Worm (Caenorhabditis elegans) whole organism, L4/young adult: ENCODE results near the gene C16C8.22.

ENCODE experiments used
- W03F9.2 ChIP-seq: fragments of 150-350 bp; optimal IDR thresholded peaks from 2 replicates; lab custom pipeline; 2014; ENCODE audit warnings: missing biosample characterization, missing genetic modification characterization
- dao-5 ChIP-seq: sonication (generic microtip); optimal IDR thresholded peaks from 2 replicates; lab custom pipeline; 2016; ENCODE audit warnings: missing genotype, missing genetic modification characterization, moderate library complexity, missing compliant biosample characterization
- him-1 ChIP-seq: sonication (generic microtip); optimal IDR thresholded peaks from 2 replicates; lab custom pipeline; 2016; ENCODE audit warnings: missing genotype, missing genetic modification reagents, missing genetic modification characterization, missing compliant biosample characterization

C16C8.22 gene

ce11 chrII:3399212-3399611 is 43.8 kb downstream of the C16C8.22 start, which contains the start of gene nep-9:
Gene nep-9 (minus strand): TSS chrII:3399312.
- no peak for TF ChIP-seq him-1 (tag; lab: Kevin White, UChicago)
- TF ChIP-seq dao-5 (tag; lab: Kevin White, UChicago) = no peak
- TF ChIP-seq W03F9.2 (tag; lab: Kevin White, UChicago) = no peak

- TF ChIP-seq him-1 (tag; lab: Kevin White, UChicago) = no peak
- no peak for TF ChIP-seq W03F9.2 (tag; lab: Kevin White, UChicago)
- no peak for TF ChIP-seq dao-5 (tag; lab: Kevin White, UChicago)
Observed at ce11 chrII:3395484-3395883, 47.6 kb downstream of the C16C8.22 start, which contains the start of gene nep-20. Gene nep-20 (minus strand): TSS chrII:3395584.
